Worm (Caenorhabditis elegans) whole organism, L1 larva: ENCODE results near the gene nspf-3.
A peak's percentile ranks its signal among the peaks of the same experiment; 100 is the strongest.

Source experiments
- C04F5.9 ChIP-seq: sonication (generic microtip); optimal IDR thresholded peaks from 2 replicates; lab custom pipeline; 2016; ENCODE audit warnings: missing genetic modification characterization, missing compliant biosample characterization
- C16A3.4 ChIP-seq: fragments of 150-350 bp; optimal IDR thresholded peaks from 2 replicates; lab custom pipeline; 2014; ENCODE audit warnings: missing biosample characterization, missing genetic modification characterization
- C34B4.2 ChIP-seq: sonication (generic microtip); optimal IDR thresholded peaks from 2 replicates; lab custom pipeline; 2017; ENCODE audit warnings: mild to moderate bottlenecking, missing genetic modification characterization, missing compliant biosample characterization
- F16B12.6 ChIP-seq: fragments of 150-350 bp; optimal IDR thresholded peaks from 2 replicates; lab custom pipeline; 2014; ENCODE audit warnings: missing biosample characterization, missing genetic modification characterization
- aha-1 ChIP-seq: fragments of 150-350 bp; optimal IDR thresholded peaks from 2 replicates; lab custom pipeline; 2014; ENCODE audit warnings: missing biosample characterization, missing genetic modification characterization
- alr-1 ChIP-seq: fragments of 200-800 bp; sonication (Bioruptor generic); optimal IDR thresholded peaks from 2 replicates; lab custom pipeline; 2018; ENCODE audit warnings: borderline replicate concordance, mild to moderate bottlenecking, missing genetic modification characterization, missing compliant biosample characterization
- ama-1 ChIP-seq: fragments of 150-350 bp; optimal IDR thresholded peaks from 2 replicates; lab custom pipeline; 2014
- blmp-1 ChIP-seq: fragments of 150-350 bp; optimal IDR thresholded peaks from 2 replicates; lab custom pipeline; 2014; ENCODE audit warnings: missing biosample characterization, missing genetic modification characterization
- ceh-8 ChIP-seq: fragments of 200-800 bp; sonication (Bioruptor generic); optimal IDR thresholded peaks from 2 replicates; lab custom pipeline; 2018; ENCODE audit warnings: mild to moderate bottlenecking, missing genetic modification characterization, moderate library complexity, missing compliant biosample characterization
- ceh-88 ChIP-seq: fragments of 200-800 bp; sonication (Bioruptor generic); IDR thresholded peaks from 2 replicates; pipeline ENCODE4 v1.3.6; 2022; ENCODE audit warnings: missing genetic modification characterization, missing compliant biosample characterization
- dsc-1 ChIP-seq: sonication (generic microtip); optimal IDR thresholded peaks from 2 replicates; lab custom pipeline; 2016; ENCODE audit warnings: mild to moderate bottlenecking, missing genetic modification characterization, missing compliant biosample characterization
- efl-1 ChIP-seq, 4 experiments: fragments of 150-350 bp; optimal IDR thresholded peaks in 3 of 4; peaks in 1 of 4; 1 replicate in 1 of 4; 2 replicates in 3 of 4; lab custom pipeline; 2014; ENCODE audit warnings: missing biosample characterization in 2 of 4, missing genetic modification characterization in 2 of 4, missing genetic modification reagents in 2 of 4
- efl-3 ChIP-seq: fragments of 200-800 bp; sonication (Bioruptor generic); optimal IDR thresholded peaks from 2 replicates; lab custom pipeline; 2018; ENCODE audit warnings: mild to moderate bottlenecking, missing genetic modification characterization, missing compliant biosample characterization
- elt-2 ChIP-seq: sonication (generic microtip); optimal IDR thresholded peaks from 2 replicates; lab custom pipeline; 2016; ENCODE audit warnings: missing genetic modification characterization, mild to moderate bottlenecking, inconsistent platforms, missing compliant biosample characterization, missing genetic modification reagents
- elt-3 ChIP-seq, 6 experiments: fragments of 150-350 bp in 1 of 6; sonication (generic microtip); optimal IDR thresholded peaks; 2 replicates each; lab custom pipeline; 2017 to 2018; ENCODE audit warnings: missing biosample characterization in 6 of 6, missing genetic modification characterization in 6 of 6, inconsistent platforms in 1 of 6
- fkh-4 ChIP-seq: sonication (generic microtip); optimal IDR thresholded peaks from 2 replicates; lab custom pipeline; 2016; ENCODE audit warnings: missing compliant biosample characterization, missing genetic modification characterization, borderline replicate concordance
- fkh-8 ChIP-seq: sonication (generic microtip); optimal IDR thresholded peaks from 2 replicates; lab custom pipeline; 2016; ENCODE audit warnings: mild to moderate bottlenecking, missing genetic modification characterization, missing compliant biosample characterization
- fos-1 ChIP-seq: fragments of 150-350 bp; optimal IDR thresholded peaks from 2 replicates; lab custom pipeline; 2014; ENCODE audit warnings: missing biosample characterization, missing genetic modification characterization
- irx-1 ChIP-seq: sonication (generic microtip); optimal IDR thresholded peaks from 2 replicates; lab custom pipeline; 2016; ENCODE audit warnings: missing genetic modification characterization, missing compliant biosample characterization
- lin-13 ChIP-seq: fragments of 150-350 bp; optimal IDR thresholded peaks from 2 replicates; lab custom pipeline; 2014; ENCODE audit warnings: missing biosample characterization, missing genetic modification reagents, missing genetic modification characterization
- lin-14 ChIP-seq: fragments of 200-800 bp; sonication (Bioruptor generic); optimal IDR thresholded peaks from 2 replicates; lab custom pipeline; 2018; ENCODE audit warnings: mild to moderate bottlenecking, missing genetic modification characterization, moderate library complexity, missing compliant biosample characterization
- lin-39 ChIP-seq: fragments of 150-350 bp; optimal IDR thresholded peaks from 2 replicates; lab custom pipeline; 2014; ENCODE audit warnings: missing biosample characterization, missing genetic modification reagents, missing genetic modification characterization
- lsy-2 ChIP-seq, 2 experiments: fragments of 150-350 bp; optimal IDR thresholded peaks; 2 replicates each; lab custom pipeline; 2014; ENCODE audit warnings: missing biosample characterization in 2 of 2, missing genetic modification characterization in 2 of 2
- mab-9 ChIP-seq: fragments of 200-800 bp; sonication (Bioruptor generic); IDR thresholded peaks from 2 replicates; pipeline ENCODE4 v1.3.6; 2022; ENCODE audit warnings: missing genetic modification reagents, missing genetic modification characterization, missing compliant biosample characterization
- nhr-71 ChIP-seq: sonication (generic microtip); optimal IDR thresholded peaks from 2 replicates; lab custom pipeline; 2016; ENCODE audit warnings: mild to moderate bottlenecking, missing genetic modification characterization, moderate library complexity, missing compliant biosample characterization
- nhr-76 ChIP-seq: sonication (generic microtip); optimal IDR thresholded peaks from 2 replicates; lab custom pipeline; 2017; ENCODE audit warnings: missing biosample characterization, missing genetic modification characterization
- nhr-77 ChIP-seq: fragments of 150-350 bp; optimal IDR thresholded peaks from 2 replicates; lab custom pipeline; 2014; ENCODE audit warnings: missing biosample characterization, missing genetic modification characterization
- nhr-84 ChIP-seq: sonication (generic microtip); optimal IDR thresholded peaks from 2 replicates; lab custom pipeline; 2017; ENCODE audit warnings: missing biosample characterization, missing genetic modification characterization
- nhr-90 ChIP-seq: sonication (generic microtip); optimal IDR thresholded peaks from 2 replicates; lab custom pipeline; 2016; ENCODE audit warnings: mild to moderate bottlenecking, missing genetic modification characterization, missing compliant biosample characterization; ENCODE audit not compliant: poor library complexity
- rnt-1 ChIP-seq: sonication (generic microtip); optimal IDR thresholded peaks from 2 replicates; lab custom pipeline; 2016; ENCODE audit warnings: mild to moderate bottlenecking, missing genetic modification characterization, moderate library complexity, missing compliant biosample characterization
- skn-1 ChIP-seq: fragments of 150-350 bp; optimal IDR thresholded peaks from 2 replicates; lab custom pipeline; 2014; ENCODE audit warnings: missing biosample characterization, missing genetic modification characterization
- snpc-4 ChIP-seq: fragments of 150-350 bp; optimal IDR thresholded peaks from 2 replicates; lab custom pipeline; 2014; ENCODE audit warnings: missing biosample characterization, missing genetic modification characterization
- sox-4 ChIP-seq: sonication (generic microtip); optimal IDR thresholded peaks from 2 replicates; lab custom pipeline; 2016; ENCODE audit warnings: missing genetic modification characterization, missing compliant biosample characterization
- sup-37 ChIP-seq: fragments of 200-800 bp; sonication (Bioruptor generic); optimal IDR thresholded peaks from 2 replicates; lab custom pipeline; 2018; ENCODE audit warnings: mild to moderate bottlenecking, missing genetic modification characterization, missing compliant biosample characterization
- tbx-2 ChIP-seq: sonication (generic microtip); optimal IDR thresholded peaks from 2 replicates; lab custom pipeline; 2016; ENCODE audit warnings: missing genetic modification characterization, missing compliant biosample characterization
- unc-86 ChIP-seq: sonication (generic microtip); optimal IDR thresholded peaks from 2 replicates; lab custom pipeline; 2016; ENCODE audit warnings: missing genetic modification characterization, missing compliant biosample characterization
- unc-98 ChIP-seq: fragments of 200-800 bp; sonication (Bioruptor generic); IDR thresholded peaks from 2 replicates; pipeline ENCODE4 v1.3.6; 2022; ENCODE audit warnings: missing genetic modification characterization, missing compliant biosample characterization
- xbp-1 ChIP-seq: sonication (generic microtip); optimal IDR thresholded peaks from 2 replicates; lab custom pipeline; 2016; ENCODE audit warnings: missing genetic modification characterization, missing compliant biosample characterization
- zag-1 ChIP-seq: fragments of 150-350 bp; optimal IDR thresholded peaks from 2 replicates; lab custom pipeline; 2014; ENCODE audit warnings: missing biosample characterization, missing genetic modification characterization
- ztf-11 ChIP-seq, 2 experiments: sonication (generic microtip); optimal IDR thresholded peaks; 2 replicates each; lab custom pipeline; 2016 to 2017; ENCODE audit warnings: missing genetic modification characterization in 2 of 2, missing biosample characterization in 1 of 2, missing compliant biosample characterization in 1 of 2

Gene nspf-3

DNA sequence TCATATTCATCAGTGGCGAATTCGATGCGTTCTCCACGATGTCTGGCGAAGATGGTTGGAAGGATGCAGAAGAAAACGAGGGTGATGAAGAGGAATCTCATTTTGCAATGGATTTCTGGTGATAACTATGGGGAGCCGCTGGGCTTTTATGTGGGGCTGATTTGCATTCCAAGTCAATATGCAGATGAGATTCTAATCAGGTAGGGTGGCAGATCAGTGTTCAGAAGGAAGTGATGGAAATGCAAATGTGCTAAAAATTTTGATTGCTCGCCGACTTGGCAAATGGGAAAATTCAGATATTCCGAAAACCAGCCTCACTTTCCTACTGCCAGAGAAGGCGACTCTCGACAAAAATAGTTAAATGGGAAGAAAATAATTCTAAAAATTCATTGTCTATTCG, at the start of gene nspf-3:
Gene nspf-3, minus strand, starts transcription at position 101 of the 400 bp plus-strand sequence.
- no peak for TF ChIP-seq tbx-2 (tag; lab: Kevin White, UChicago)
- TF ChIP-seq fos-1 (tag; lab: Kevin White, UChicago), result no peak
- TF ChIP-seq lin-14 (GFP tag; lab: Kevin White, UChicago), result no peak
- TF ChIP-seq C16A3.4, result no peak
- TF ChIP-seq blmp-1 (tag; lab: Kevin White, UChicago), result no peak
- no peak for TF ChIP-seq lin-13 (GFP tag; lab: Kevin White, UChicago)
- TF ChIP-seq nhr-77 (tag; lab: Kevin White, UChicago), result no peak
- TF ChIP-seq ceh-88, result no peak
- TF ChIP-seq snpc-4, result no peak
- TF ChIP-seq skn-1 (tag; lab: Kevin White, UChicago), result no peak
- no peak for TF ChIP-seq unc-86 (tag; lab: Kevin White, UChicago)
- TF ChIP-seq nhr-76, result no peak
- TF ChIP-seq mab-9 (GFP tag; lab: Robert Waterston, UW), result no peak
- no peak for TF ChIP-seq ztf-11 (tag; optimal IDR thresholded peaks at IDR 0.05; lab: Kevin White, UChicago)
- TF ChIP-seq elt-2 (tag; lab: Kevin White, UChicago), result no peak
- no peak for TF ChIP-seq aha-1 (tag; lab: Kevin White, UChicago)
- no peak for TF ChIP-seq sup-37 (GFP tag; lab: Kevin White, UChicago)
- no peak for TF ChIP-seq ceh-8 (GFP tag; lab: Kevin White, UChicago)
- TF ChIP-seq xbp-1 (tag; lab: Kevin White, UChicago), result no peak
- no peak for TF ChIP-seq efl-3 (GFP tag; lab: Kevin White, UChicago)

DNA sequence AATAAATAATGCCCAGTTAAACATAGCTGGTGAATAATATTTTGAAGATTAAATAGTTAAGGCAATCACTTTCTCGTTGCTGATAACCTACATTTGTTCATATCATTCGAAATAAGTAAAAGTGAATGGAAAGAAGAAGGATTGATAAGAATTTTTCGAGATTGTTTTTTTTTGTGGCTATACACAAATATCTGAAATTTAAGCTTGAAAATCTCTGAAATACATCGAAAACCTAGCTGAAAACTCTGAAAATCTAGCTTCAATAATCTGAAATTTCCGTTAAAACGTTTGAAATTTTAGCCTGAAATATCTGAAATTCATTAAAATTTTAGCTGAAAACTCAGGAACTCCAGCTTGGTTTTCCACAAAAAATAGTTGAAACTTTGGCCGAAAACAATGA, 49.6 kb upstream of the nspf-3 start, which contains the start of gene T05A8.6:
Gene T05A8.6, minus strand, starts transcription at position 101 of the 400 bp plus-strand sequence.
- TF ChIP-seq sup-37 (GFP tag; lab: Kevin White, UChicago) (no peak), zag-1 (tag; lab: Kevin White, UChicago) (no peak), nhr-77 (tag; lab: Kevin White, UChicago) (no peak), sox-4 (no peak), dsc-1 (tag; lab: Kevin White, UChicago) (no peak), F16B12.6 (no peak), ama-1 (lab: Kevin White, UChicago) (no peak)

DNA sequence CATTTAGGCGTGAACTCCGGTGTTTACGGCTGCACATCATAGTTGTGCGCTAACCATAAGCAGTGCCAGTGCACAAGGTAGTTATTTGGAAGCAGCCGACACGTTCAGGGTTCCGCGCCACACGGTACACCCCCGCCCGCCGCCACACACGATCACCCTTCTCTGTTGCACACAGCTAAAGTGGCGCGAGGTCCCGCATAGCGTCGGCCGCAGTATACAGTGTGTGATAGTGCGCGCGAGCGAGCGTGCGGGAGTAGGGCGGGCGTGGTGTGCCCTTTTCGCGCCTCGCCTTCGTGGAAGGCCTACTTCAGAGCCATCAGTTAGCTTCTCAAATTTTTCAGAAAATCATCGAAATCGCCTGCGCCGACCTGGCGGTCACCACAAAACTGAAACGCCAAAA, 47.0 kb upstream of the nspf-3 start:
- TF ChIP-seq efl-1 (optimal IDR thresholded peaks at IDR 0.05; lab: Kevin White, UChicago) (no peak), efl-1 (GFP tag; optimal IDR thresholded peaks at IDR 0.05 in 1 of 2; lab: Kevin White, UChicago) (peak in 1 of 2 experiments; percentile 68), irx-1 (no peak)

DNA sequence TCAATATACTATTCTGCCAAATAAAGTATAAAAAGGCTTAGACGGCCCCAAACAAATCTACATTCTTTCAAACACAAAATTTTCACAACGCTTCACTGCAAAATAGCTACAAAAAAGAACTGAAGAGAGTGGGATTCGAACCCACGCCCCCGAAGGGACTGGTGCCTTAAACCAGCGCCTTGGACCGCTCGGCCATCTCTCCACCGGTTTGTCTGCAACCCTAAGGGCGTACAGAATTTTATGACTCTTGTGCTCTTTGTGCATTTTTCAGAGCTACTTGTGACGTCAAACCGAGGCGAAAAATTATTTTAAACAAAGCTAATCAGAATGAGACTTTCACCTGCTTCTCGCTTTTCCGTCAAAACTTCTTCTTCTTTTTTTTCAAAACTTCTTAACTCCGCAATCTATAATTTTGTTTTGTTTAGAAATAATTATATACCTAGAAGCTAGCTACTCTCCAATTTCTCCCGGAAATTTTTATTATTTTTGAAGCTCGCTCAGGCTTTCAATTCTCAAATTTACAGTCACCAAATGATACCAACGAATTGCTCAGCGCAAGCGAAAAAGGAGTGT, 46.3 kb upstream of the nspf-3 start, which contains the start of gene T05A8.8:
Gene T05A8.8, plus strand, starts transcription at position 523 of the 573 bp plus-strand sequence.
- no peak for TF ChIP-seq efl-1 (optimal IDR thresholded peaks at IDR 0.05; lab: Kevin White, UChicago)
- TF ChIP-seq efl-1 (GFP tag; optimal IDR thresholded peaks at IDR 0.05 in 1 of 2; lab: Kevin White, UChicago), result peak in 1 of 2 experiments; percentile 60
- TF ChIP-seq lin-39 (tag; lab: Kevin White, UChicago), result no peak

DNA sequence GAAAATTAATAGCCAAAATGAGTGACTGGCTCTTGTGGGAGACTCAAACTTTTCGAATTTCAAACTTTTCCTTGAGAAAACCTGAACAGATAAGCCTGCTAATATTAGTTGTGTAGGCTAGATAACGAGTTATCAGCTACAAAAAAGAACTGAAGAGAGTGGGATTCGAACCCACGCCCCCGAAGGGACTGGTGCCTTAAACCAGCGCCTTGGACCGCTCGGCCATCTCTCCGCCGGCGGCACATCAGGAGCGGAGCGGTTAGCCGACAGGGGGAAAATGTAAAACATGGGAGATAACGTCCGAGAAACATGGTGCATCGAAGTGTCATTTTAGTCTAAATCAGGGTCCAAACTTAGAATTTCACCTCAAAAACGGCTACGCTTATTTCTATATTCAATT, 45.7 kb upstream of the nspf-3 start:
- no peak for TF ChIP-seq unc-98 (GFP tag; lab: Robert Waterston, UW)
- peak; percentile 0 for TF ChIP-seq rnt-1 (tag; lab: Kevin White, UChicago)
- TF ChIP-seq C34B4.2 (tag; lab: Kevin White, UChicago), result no peak
- TF ChIP-seq ceh-88, result no peak
- TF ChIP-seq C04F5.9 (tag; lab: Kevin White, UChicago), result no peak
- TF ChIP-seq nhr-90 (tag; lab: Kevin White, UChicago), result no peak
- TF ChIP-seq fkh-8 (tag; lab: Kevin White, UChicago), result no peak
- TF ChIP-seq efl-1 (optimal IDR thresholded peaks at IDR 0.05; lab: Kevin White, UChicago), result no peak
- TF ChIP-seq efl-1 (GFP tag; optimal IDR thresholded peaks at IDR 0.05 in 1 of 2; lab: Kevin White, UChicago), result peak in 1 of 2 experiments; percentile 24
- TF ChIP-seq nhr-84 (tag; lab: Kevin White, UChicago), result no peak
- TF ChIP-seq nhr-71 (tag; lab: Kevin White, UChicago), result no peak
- TF ChIP-seq lsy-2 (tag; optimal IDR thresholded peaks at IDR 0.05; lab: Kevin White, UChicago), result no peak
- no peak for TF ChIP-seq elt-3 (tag; optimal IDR thresholded peaks at IDR 0.05; lab: Kevin White, UChicago)
- TF ChIP-seq alr-1 (tag; lab: Kevin White, UChicago), result no peak
- no peak for TF ChIP-seq fkh-4 (tag; lab: Kevin White, UChicago)
- TF ChIP-seq, all 84 proteins: peak for 2
